Fruit fly (Drosophila melanogaster): ENCODE data around the gene TwdlE.
A peak's percentile ranks its signal among the peaks of the same experiment; 100 is the strongest.

The TwdlE gene

DNA sequence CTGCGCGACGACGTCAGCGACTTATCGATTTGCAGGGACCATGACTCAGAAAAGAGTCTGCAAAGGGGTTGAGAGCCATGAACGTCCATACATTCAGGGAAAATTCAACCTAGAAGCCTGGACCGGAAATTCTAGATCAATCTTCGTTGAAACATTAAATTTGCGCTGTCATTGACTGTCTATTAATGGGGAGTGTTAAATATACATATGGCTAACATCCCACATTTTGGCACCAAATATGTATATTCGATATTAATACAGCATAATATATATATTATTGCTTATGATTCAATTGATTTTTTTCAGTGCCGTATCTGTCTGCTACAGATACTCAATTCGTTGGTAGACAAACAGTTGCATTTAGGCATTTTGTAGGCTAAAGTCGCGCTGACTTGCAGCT, 8.0 kb upstream of the TwdlE start (continued):
- TF ChIP-seq achi (GFP tag; optimal IDR thresholded peaks at IDR 0.05) (peak; percentile 5), CG10669 (GFP tag; optimal IDR thresholded peaks at IDR 0.05) (peak; percentile 44), fd85E (GFP tag; optimal IDR thresholded peaks at IDR 0.05) (no peak), CG9139 (GFP tag; optimal IDR thresholded peaks at IDR 0.05) (no peak), Lpt (GFP tag; optimal IDR thresholded peaks at IDR 0.05) (no peak), svp (GFP tag) (no peak), cyc (GFP tag; optimal IDR thresholded peaks at IDR 0.05) (no peak), CG15336 (GFP tag; IDR thresholded peaks at IDR 0.05) (0 out of 2 replicates have a peak, but pooled peaks have one; percentile 13), dac (GFP tag; optimal IDR thresholded peaks at IDR 0.05) (no peak), esn (GFP tag; optimal IDR thresholded peaks at IDR 0.05) (no peak), Hr38 (GFP tag; optimal IDR thresholded peaks at IDR 0.05) (no peak), CG6163 (GFP tag; IDR thresholded peaks at IDR 0.05) (no peak), CG4318 (GFP tag; optimal IDR thresholded peaks at IDR 0.05) (no peak), lz (GFP tag; optimal IDR thresholded peaks at IDR 0.05) (no peak), vri (GFP tag; optimal IDR thresholded peaks at IDR 0.05) (no peak), fkh (GFP tag; optimal IDR thresholded peaks at IDR 0.05) (no peak), pdm3 (GFP tag; optimal IDR thresholded peaks at IDR 0.05) (peak; percentile 12), Ets21C (GFP tag; optimal IDR thresholded peaks at IDR 0.05) (no peak), CG31627 (GFP tag; optimal IDR thresholded peaks at IDR 0.05) (no peak), topi (GFP tag; optimal IDR thresholded peaks at IDR 0.05) (no peak)

DNA sequence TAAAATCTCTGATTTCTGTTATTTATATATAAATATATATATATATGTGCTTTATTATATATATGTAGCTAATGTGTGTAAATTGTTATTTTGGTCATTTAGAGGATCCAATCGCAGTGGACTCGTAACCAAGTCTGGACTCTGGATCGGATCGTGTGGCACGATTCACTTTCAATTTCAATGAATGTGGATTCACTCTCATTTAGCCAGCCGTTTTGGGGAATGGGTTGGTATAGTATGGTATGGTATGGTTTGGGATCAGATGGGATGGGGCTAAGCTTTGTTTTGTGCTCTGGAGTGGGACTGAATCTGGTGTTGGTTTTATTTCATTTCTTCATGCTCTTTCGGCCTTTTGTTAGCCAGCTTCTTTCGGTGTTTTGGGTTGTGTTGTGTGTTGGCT, 1.1 kb upstream of the TwdlE start:
- TF ChIP-seq Blimp-1 (GFP tag; optimal IDR thresholded peaks at IDR 0.05) (peak; percentile 88), CG34406 (GFP tag; optimal IDR thresholded peaks at IDR 0.05) (no peak)

- TF ChIP-seq CG31627 (GFP tag; optimal IDR thresholded peaks at IDR 0.05), result peak; percentile 7
- TF ChIP-seq cyc (GFP tag; optimal IDR thresholded peaks at IDR 0.05), result peak; percentile 14
- peak; percentile 41 for TF ChIP-seq Eip78C (GFP tag)
- TF ChIP-seq Sox14 (GFP tag; optimal IDR thresholded peaks at IDR 0.05), result peak; percentile 46
- TF ChIP-seq eg (GFP tag; IDR thresholded peaks at IDR 0.05), result 0 out of 3 replicates have a peak, but pooled peaks have one; percentile 9
- peak; percentile 31 for TF ChIP-seq Hr39 (GFP tag; optimal IDR thresholded peaks at IDR 0.05)
- peak; percentile 14 for TF ChIP-seq lz (GFP tag; optimal IDR thresholded peaks at IDR 0.05)
- TF ChIP-seq svp (GFP tag), result peak; percentile 55
- peak; percentile 9 for TF ChIP-seq fkh (GFP tag; optimal IDR thresholded peaks at IDR 0.05)
- TF ChIP-seq CG6808 (GFP tag; optimal IDR thresholded peaks at IDR 0.05), result peak; percentile 3
- TF ChIP-seq CG3032 (tag; optimal IDR thresholded peaks at IDR 0.05), result peak; percentile 12
Measured at dm6 chr2L:7856380-7857127, 4.1 kb downstream of the TwdlE start, which contains the start of gene lectin-28C. Gene lectin-28C (plus strand): TSS chr2L:7857077.

dm6 chr2L:7855108-7855507, 5.5 kb downstream of the TwdlE start, which contains the start of gene CG14535:
Gene CG14535 (minus strand): TSS chr2L:7855475.
- TF ChIP-seq CG6276 (GFP tag; optimal IDR thresholded peaks at IDR 0.05) (peak; percentile 39), eg (GFP tag; IDR thresholded peaks at IDR 0.05) (0 out of 3 replicates have a peak, but pooled peaks have one; percentile 30), CG6808 (GFP tag; optimal IDR thresholded peaks at IDR 0.05) (no peak), CG8119 (GFP tag; IDR thresholded peaks at IDR 0.05) (no peak; the same call in 2 of the 3 replicates), Smox (GFP tag; optimal IDR thresholded peaks at IDR 0.05) (no peak), Eip78C (GFP tag) (peak; percentile 11), CG15336 (GFP tag; IDR thresholded peaks at IDR 0.05) (peak; percentile 56; the same call in 1 of the 2 replicates)

- TF ChIP-seq Eip78C (GFP tag) (peak; percentile 45), CG32006 (GFP tag; optimal IDR thresholded peaks at IDR 0.05) (peak; percentile 19), Ets96B (tag; optimal IDR thresholded peaks at IDR 0.05) (peak; percentile 12), CG6163 (GFP tag; IDR thresholded peaks at IDR 0.05) (0 out of 3 replicates have a peak, but pooled peaks have one; percentile 31), Hr4 (GFP tag; optimal IDR thresholded peaks at IDR 0.05) (peak; percentile 5), CG1621 (tag; optimal IDR thresholded peaks at IDR 0.05) (no peak), svp (GFP tag) (peak; percentile 38), CG8632 (GFP tag; optimal IDR thresholded peaks at IDR 0.05) (no peak), CG8119 (GFP tag; IDR thresholded peaks at IDR 0.05) (0 out of 3 replicates have a peak, but pooled peaks have one; percentile 28), CG10631 (GFP tag; optimal IDR thresholded peaks at IDR 0.05) (peak; percentile 1)
Measured at dm6 chr2L:7851609-7852008, 9.0 kb downstream of the TwdlE start.

All from whole organism, prepupa.